Fruit fly (Drosophila melanogaster) whole organism, embryonic: ENCODE measurements around the gene Mccc1.
A peak's percentile ranks its signal among the peaks of the same experiment; 100 is the strongest.

Source experiments
- Ada2b ChIP-seq: fragments of 200-800 bp; sonication (Bioruptor generic); IDR thresholded peaks from 2 replicates; pipeline ENCODE4 v1.3.6; 2022; ENCODE audit warnings: missing biosample characterization, missing genetic modification characterization
- Antp ChIP-seq: fragments of 200-800 bp; sonication (Bioruptor generic); optimal IDR thresholded peaks from 3 replicates; lab custom pipeline; 2016; ENCODE audit warnings: missing biosample characterization, missing genetic modification characterization
- Atf-2 ChIP-seq: fragments of 200-800 bp; sonication (Bioruptor generic); optimal IDR thresholded peaks from 2 replicates; lab custom pipeline; 2016; ENCODE audit warnings: missing biosample characterization, missing genetic modification characterization
- B-H2 ChIP-seq: fragments of 200-800 bp; sonication (Bioruptor generic); optimal IDR thresholded peaks from 2 replicates; lab custom pipeline; 2018; ENCODE audit warnings: missing biosample characterization, mild to moderate bottlenecking, missing genetic modification characterization
- CG10462 ChIP-seq: fragments of 200-800 bp; sonication (Bioruptor generic); optimal IDR thresholded peaks from 2 replicates; lab custom pipeline; 2016; ENCODE audit warnings: missing biosample characterization, missing genetic modification characterization
- CG10543 ChIP-seq: fragments of 200-800 bp; sonication (Bioruptor generic); optimal IDR thresholded peaks from 3 replicates; lab custom pipeline; 2017; ENCODE audit warnings: missing biosample characterization, mild to moderate bottlenecking, missing genetic modification characterization, moderate library complexity
- CG10959 ChIP-seq: fragments of 200-800 bp; sonication (Bioruptor generic); IDR thresholded peaks from 2 replicates; pipeline ENCODE4 v1.3.6; 2022; ENCODE audit warnings: missing biosample characterization, missing genetic modification characterization
- CG11560 ChIP-seq: fragments of 200-800 bp; sonication (Bioruptor generic); IDR thresholded peaks from 3 replicates; pipeline ENCODE4 v1.3.6; 2022; ENCODE audit warnings: missing biosample characterization, missing genetic modification characterization
- CG11696 ChIP-seq: fragments of 200-800 bp; sonication (Bioruptor generic); IDR thresholded peaks from 2 replicates; pipeline ENCODE4 v1.3.6; 2022; ENCODE audit warnings: missing biosample characterization, missing genetic modification characterization
- CG1233 ChIP-seq: fragments of 200-800 bp; sonication (Bioruptor generic); optimal IDR thresholded peaks from 4 replicates; lab custom pipeline; 2018; ENCODE audit warnings: missing biosample characterization, mild to moderate bottlenecking, missing genetic modification characterization
- CG12769 ChIP-seq: fragments of 200-800 bp; sonication (Bioruptor generic); optimal IDR thresholded peaks from 2 replicates; lab custom pipeline; 2019; ENCODE audit warnings: missing biosample characterization, mild to moderate bottlenecking, missing genetic modification characterization, moderate library complexity
- CG13123 ChIP-seq: fragments of 200-800 bp; sonication (Bioruptor generic); optimal IDR thresholded peaks from 2 replicates; lab custom pipeline; 2016; ENCODE audit warnings: missing biosample characterization, missing genetic modification characterization
- CG1602 ChIP-seq: fragments of 200-800 bp; sonication (Bioruptor generic); optimal IDR thresholded peaks from 3 replicates; lab custom pipeline; 2016; ENCODE audit warnings: missing biosample characterization, missing genetic modification characterization
- CG16815 ChIP-seq: fragments of 200-800 bp; sonication (Bioruptor generic); optimal IDR thresholded peaks from 3 replicates; lab custom pipeline; 2017; ENCODE audit warnings: missing biosample characterization, mild to moderate bottlenecking, missing genetic modification characterization
- CG17568 ChIP-seq: fragments of 200-800 bp; sonication (Bioruptor generic); optimal IDR thresholded peaks from 2 replicates; lab custom pipeline; 2018; ENCODE audit warnings: missing biosample characterization, mild to moderate bottlenecking, missing genetic modification characterization, moderate library complexity
- CG18599 ChIP-seq: fragments of 200-800 bp; sonication (Bioruptor generic); optimal IDR thresholded peaks from 3 replicates; lab custom pipeline; 2017; ENCODE audit warnings: missing biosample characterization, missing genetic modification characterization, mild to moderate bottlenecking, moderate library complexity, missing genetic modification reagents
- CG2116 ChIP-seq: fragments of 200-800 bp; sonication (Bioruptor generic); optimal IDR thresholded peaks from 3 replicates; lab custom pipeline; 2018; ENCODE audit warnings: missing biosample characterization, mild to moderate bottlenecking, missing genetic modification characterization
- CG30403 ChIP-seq: fragments of 200-800 bp; sonication (Bioruptor generic); optimal IDR thresholded peaks from 3 replicates; lab custom pipeline; 2016; ENCODE audit warnings: missing biosample characterization, missing genetic modification characterization
- CG5245 ChIP-seq: fragments of 200-800 bp; sonication (Bioruptor generic); optimal IDR thresholded peaks from 3 replicates; lab custom pipeline; 2016; ENCODE audit warnings: missing biosample characterization, missing genetic modification characterization
- CG6854 ChIP-seq: fragments of 200-800 bp; sonication (Bioruptor generic); optimal IDR thresholded peaks from 3 replicates; lab custom pipeline; 2017; ENCODE audit warnings: missing biosample characterization, mild to moderate bottlenecking, missing genetic modification characterization
- CG8478 ChIP-seq: fragments of >200 bp; optimal IDR thresholded peaks from 2 replicates; lab custom pipeline; 2018
- CG8924 ChIP-seq: fragments of 200-800 bp; optimal IDR thresholded peaks from 3 replicates; lab custom pipeline; 2019; ENCODE audit warnings: missing biosample characterization, mild to moderate bottlenecking, missing genetic modification characterization, moderate library complexity
- CG9876 ChIP-seq: fragments of 200-800 bp; sonication (Bioruptor generic); optimal IDR thresholded peaks from 2 replicates; lab custom pipeline; 2016; ENCODE audit warnings: missing biosample characterization, missing genetic modification characterization
- D ChIP-seq, 2 experiments: fragments of 200-800 bp in 1 of 2; fragments of >200 bp in 1 of 2; sonication (Bioruptor generic) in 1 of 2; optimal IDR thresholded peaks; 2 replicates in 1 of 2; 3 replicates in 1 of 2; lab custom pipeline; 2017; ENCODE audit warnings: mild to moderate bottlenecking in 1 of 2, missing biosample characterization in 1 of 2, missing genetic modification characterization in 1 of 2, missing genetic modification reagents in 1 of 2
- Fer1 ChIP-seq: fragments of 200-800 bp; sonication (Bioruptor generic); optimal IDR thresholded peaks from 2 replicates; lab custom pipeline; 2017; ENCODE audit warnings: missing biosample characterization, mild to moderate bottlenecking, missing genetic modification characterization
- HHEX ChIP-seq: fragments of 200-800 bp; sonication (Bioruptor generic); optimal IDR thresholded peaks from 3 replicates; lab custom pipeline; 2017; ENCODE audit warnings: missing biosample characterization, mild to moderate bottlenecking, missing genetic modification characterization, missing genetic modification reagents
- MBD-R2 ChIP-seq: fragments of 200-800 bp; sonication (Bioruptor generic); IDR thresholded peaks from 2 replicates; pipeline ENCODE4 v1.3.6; 2022; ENCODE audit warnings: missing biosample characterization, missing genetic modification characterization
- NFAT ChIP-seq: fragments of 200-800 bp; sonication (Bioruptor generic); IDR thresholded peaks from 2 replicates; pipeline ENCODE4 v1.3.6; 2022; ENCODE audit warnings: missing biosample characterization, missing genetic modification characterization
- Oaz ChIP-seq: fragments of 200-800 bp; sonication (Bioruptor generic); IDR thresholded peaks from 2 replicates; pipeline ENCODE4 v1.3.6; 2022; ENCODE audit warnings: missing biosample characterization, missing genetic modification characterization
- Ptx1 ChIP-seq: fragments of 200-800 bp; sonication (Bioruptor generic); IDR thresholded peaks from 2 replicates; pipeline ENCODE4 v1.3.6; 2022; ENCODE audit warnings: missing biosample characterization, missing genetic modification characterization
- Ravus ChIP-seq: fragments of 200-800 bp; sonication (Bioruptor generic); IDR thresholded peaks from 2 replicates; pipeline ENCODE4 v1.3.6; 2022; ENCODE audit warnings: missing biosample characterization, missing genetic modification characterization
- Xbp1 ChIP-seq: fragments of 200-800 bp; sonication (Bioruptor generic); optimal IDR thresholded peaks from 3 replicates; lab custom pipeline; 2016; ENCODE audit warnings: missing biosample characterization, mild to moderate bottlenecking, missing genetic modification characterization
- br ChIP-seq: fragments of >200 bp; optimal IDR thresholded peaks from 2 replicates; lab custom pipeline; 2017
- cas ChIP-seq: fragments of 200-800 bp; sonication (Bioruptor generic); IDR thresholded peaks from 2 replicates; pipeline ENCODE4 v1.3.6; 2022; ENCODE audit warnings: missing biosample characterization, missing genetic modification characterization
- crol ChIP-seq: fragments of 200-800 bp; sonication (Bioruptor generic); IDR thresholded peaks from 2 replicates; pipeline ENCODE4 v1.3.6; 2022; ENCODE audit warnings: missing biosample characterization, missing genetic modification characterization
- dmrt11E ChIP-seq: fragments of 200-800 bp; sonication (Bioruptor generic); optimal IDR thresholded peaks from 3 replicates; lab custom pipeline; 2018; ENCODE audit warnings: missing biosample characterization, mild to moderate bottlenecking, missing genetic modification characterization, moderate library complexity
- grn ChIP-seq: fragments of 200-800 bp; sonication (Bioruptor generic); optimal IDR thresholded peaks from 3 replicates; lab custom pipeline; 2017; ENCODE audit warnings: missing biosample characterization, missing genetic modification characterization
- gsb-n ChIP-seq: fragments of 200-800 bp; sonication (Bioruptor generic); optimal IDR thresholded peaks from 3 replicates; lab custom pipeline; 2018; ENCODE audit warnings: missing biosample characterization, mild to moderate bottlenecking, missing genetic modification characterization
- mld ChIP-seq: fragments of 200-800 bp; sonication (Bioruptor generic); IDR thresholded peaks from 3 replicates; pipeline ENCODE4 v1.3.6; 2022; ENCODE audit warnings: missing biosample characterization, missing genetic modification characterization; ENCODE audit not compliant: partially characterized antibody
- p53 ChIP-seq: fragments of 200-800 bp; sonication (Bioruptor generic); optimal IDR thresholded peaks from 2 replicates; lab custom pipeline; 2016; ENCODE audit warnings: missing biosample characterization, missing genetic modification characterization
- pan ChIP-seq, 4 experiments: fragments of >200 bp in 3 of 4; fragments of 200-800 bp in 1 of 4; sonication (Bioruptor generic) in 1 of 4; optimal IDR thresholded peaks in 3 of 4; IDR thresholded peaks in 1 of 4; 2 replicates each; pipeline versions ENCODE4 v1.3.6 to Lab custom; 2017 to 2022; ENCODE audit warnings: missing biosample characterization in 2 of 4, missing genetic modification characterization in 2 of 4, mixed read lengths in 1 of 4
- pita ChIP-seq: fragments of 200-800 bp; sonication (Bioruptor generic); optimal IDR thresholded peaks from 2 replicates; lab custom pipeline; 2017; ENCODE audit warnings: missing biosample characterization, mild to moderate bottlenecking, missing genetic modification characterization
- pnt ChIP-seq: fragments of 200-800 bp; sonication (Bioruptor generic); optimal IDR thresholded peaks from 3 replicates; lab custom pipeline; 2016; ENCODE audit warnings: missing biosample characterization, missing genetic modification characterization
- schlank ChIP-seq: fragments of 200-800 bp; sonication (Bioruptor generic); optimal IDR thresholded peaks from 2 replicates; lab custom pipeline; 2018; ENCODE audit warnings: missing biosample characterization, mild to moderate bottlenecking, missing genetic modification characterization
- sens ChIP-seq: fragments of 200-800 bp; sonication (Bioruptor generic); peaks from one replicate; lab custom pipeline; 2016; ENCODE audit warnings: missing biosample characterization, missing genetic modification characterization
- slp2 ChIP-seq: fragments of 200-800 bp; sonication (Bioruptor generic); optimal IDR thresholded peaks from 2 replicates; lab custom pipeline; 2016; ENCODE audit warnings: missing biosample characterization, missing genetic modification characterization
- vfl ChIP-seq: fragments of 200-800 bp; sonication (Bioruptor generic); optimal IDR thresholded peaks from 2 replicates; lab custom pipeline; 2016; ENCODE audit warnings: missing biosample characterization, missing genetic modification characterization
- wdn ChIP-seq: fragments of 200-800 bp; sonication (Bioruptor generic); IDR thresholded peaks from 2 replicates; pipeline ENCODE4 v1.3.6; 2022; ENCODE audit warnings: missing biosample characterization, missing genetic modification characterization
- wek ChIP-seq: fragments of 200-800 bp; sonication (Bioruptor generic); optimal IDR thresholded peaks from 3 replicates; lab custom pipeline; 2018; ENCODE audit warnings: missing biosample characterization, mild to moderate bottlenecking, missing genetic modification characterization, moderate library complexity
- zen ChIP-seq: fragments of 200-800 bp; sonication (Bioruptor generic); optimal IDR thresholded peaks from 3 replicates; lab custom pipeline; 2018; ENCODE audit warnings: missing biosample characterization, mild to moderate bottlenecking, missing genetic modification characterization, moderate library complexity

Mccc1 gene

DNA sequence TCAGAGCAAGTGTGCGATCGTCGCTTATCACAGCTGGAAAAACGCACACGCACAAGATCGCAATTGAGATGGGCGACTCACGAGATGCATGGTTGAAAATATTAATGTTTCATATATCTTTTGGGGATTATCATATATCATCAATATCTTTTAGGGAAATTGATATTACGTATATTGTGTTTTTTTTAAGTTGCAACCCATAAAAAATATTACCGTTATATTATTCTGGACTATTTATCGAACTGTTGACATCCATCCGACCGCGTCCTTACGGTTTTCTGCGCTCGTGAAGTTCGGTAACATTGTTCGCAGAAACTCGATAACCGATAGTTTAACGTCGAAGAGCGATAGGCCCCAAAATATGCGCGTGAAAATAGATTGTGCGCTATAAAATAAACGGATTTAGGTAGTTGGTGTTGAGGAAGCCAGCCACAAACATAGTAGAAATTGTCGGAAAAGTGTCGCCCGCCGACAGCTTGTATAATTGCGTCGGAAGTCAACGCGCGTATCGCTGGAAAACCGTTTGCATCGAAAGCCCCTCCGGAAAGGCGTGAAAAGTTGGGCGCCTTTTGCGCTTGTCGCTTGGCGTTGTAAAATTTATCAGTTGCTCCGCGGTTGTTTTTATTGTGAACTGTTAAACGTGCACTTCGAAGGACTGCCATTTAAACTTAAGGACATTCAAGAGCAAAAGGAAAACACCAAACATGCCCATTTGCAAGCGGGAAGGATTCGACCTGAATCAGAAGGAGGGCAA, at the start of gene Mccc1, which contains the start of gene Acf (continued):
- TF ChIP-seq HHEX (GFP tag; lab: Kevin White, UChicago) = no peak
- TF ChIP-seq CG9876 (GFP tag; lab: Kevin White, UChicago) = no peak
- TF ChIP-seq mld (GFP tag; lab: Robert Waterston, UW) = no peak
- no peak for TF ChIP-seq CG18599 (GFP tag; lab: Kevin White, UChicago)
- no peak for TF ChIP-seq crol
- no peak for TF ChIP-seq CG10959 (GFP tag; lab: Robert Waterston, UW)
- TF ChIP-seq schlank (tag; lab: Kevin White, UChicago) = no peak
- peak; percentile 47 for TF ChIP-seq zen (tag; lab: Kevin White, UChicago)
- TF ChIP-seq CG11560 (tag; lab: Robert Waterston, UW) = no peak
- TF ChIP-seq CG6854 = no peak
- no peak for TF ChIP-seq pan (optimal IDR thresholded peaks at IDR 0.05; lab: Kevin White, UChicago)
- peak in 1 of 2 experiments; percentile 43 for TF ChIP-seq pan (GFP tag; optimal IDR thresholded peaks at IDR 0.05 in 1 of 2, IDR thresholded peaks at IDR 0.05 in 1 of 2)
- peak; percentile 37 for TF ChIP-seq Antp (GFP tag; lab: Kevin White, UChicago)
- TF ChIP-seq CG13123 (GFP tag; lab: Kevin White, UChicago) = no peak
- no peak for TF ChIP-seq pnt (GFP tag; lab: Kevin White, UChicago)
- TF ChIP-seq NFAT = no peak
- no peak for TF ChIP-seq Atf-2 (GFP tag; lab: Kevin White, UChicago)
- TF ChIP-seq CG8924 (tag; lab: Kevin White, UChicago) = no peak
- peak; percentile 35; the same call in 1 of the 2 replicates for TF ChIP-seq MBD-R2 (GFP tag; lab: Robert Waterston, UW)
- no peak for TF ChIP-seq B-H2 (GFP tag; lab: Kevin White, UChicago)
- TF ChIP-seq CG1602 (GFP tag; lab: Kevin White, UChicago) = peak; percentile 17
- TF ChIP-seq pita (GFP tag; lab: Kevin White, UChicago) = no peak
- no peak for TF ChIP-seq CG5245 (GFP tag; lab: Kevin White, UChicago)
- TF ChIP-seq vfl (GFP tag; lab: Kevin White, UChicago) = peak; percentile 14
- no peak for TF ChIP-seq p53 (GFP tag; lab: Kevin White, UChicago)
- TF ChIP-seq Ada2b (GFP tag; lab: Robert Waterston, UW) = peak; percentile 57
- peak; percentile 71 for TF ChIP-seq CG10462 (GFP tag; lab: Kevin White, UChicago)
- TF ChIP-seq Ptx1 (GFP tag; lab: Robert Waterston, UW) = peak; percentile 51
- no peak for TF ChIP-seq Ravus (GFP tag; lab: Robert Waterston, UW)
- TF ChIP-seq Oaz (GFP tag; lab: Robert Waterston, UW) = no peak
- TF ChIP-seq slp2 (GFP tag; lab: Kevin White, UChicago) = no peak
- TF ChIP-seq wdn (GFP tag; lab: Robert Waterston, UW) = peak; percentile 45; the same call in 1 of the 2 replicates
- TF ChIP-seq sens = peak; percentile 93
- TF ChIP-seq CG30403 (GFP tag; lab: Kevin White, UChicago) = peak; percentile 65
- TF ChIP-seq gsb-n (tag; lab: Kevin White, UChicago) = no peak
- TF ChIP-seq CG8478 (lab: Kevin White, UChicago) = no peak
- TF ChIP-seq CG11696 (GFP tag; lab: Robert Waterston, UW) = no peak
- TF ChIP-seq CG1233 (GFP tag; lab: Kevin White, UChicago) = no peak
- TF ChIP-seq CG2116 (GFP tag; lab: Kevin White, UChicago) = peak; percentile 84
- TF ChIP-seq Fer1 (GFP tag; lab: Kevin White, UChicago) = no peak
- no peak for TF ChIP-seq CG10543 (GFP tag; lab: Kevin White, UChicago)
- TF ChIP-seq grn (GFP tag; lab: Kevin White, UChicago) = no peak
- no peak for TF ChIP-seq Xbp1
- TF ChIP-seq wek (GFP tag; lab: Kevin White, UChicago) = no peak
- no peak for TF ChIP-seq cas
- no peak for TF ChIP-seq dmrt11E (tag; lab: Kevin White, UChicago)
- no peak for TF ChIP-seq CG12769 (tag; lab: Kevin White, UChicago)
- no peak for TF ChIP-seq br (lab: Kevin White, UChicago)
- TF ChIP-seq D (optimal IDR thresholded peaks at IDR 0.05; lab: Kevin White, UChicago) = no peak
- TF ChIP-seq D (GFP tag; optimal IDR thresholded peaks at IDR 0.05; lab: Kevin White, UChicago) = no peak
- no peak for TF ChIP-seq CG16815 (GFP tag; lab: Kevin White, UChicago)
- no peak for TF ChIP-seq CG17568 (GFP tag; lab: Kevin White, UChicago)
